Fruit fly (Drosophila melanogaster) whole organism, embryonic: ENCODE measurements around the gene Obp73a.

Experiments used
- Antp ChIP-seq: fragments of 200-800 bp; sonication (Bioruptor generic); optimal IDR thresholded peaks from 3 replicates; lab custom pipeline; 2016; ENCODE audit warnings: missing biosample characterization, missing genetic modification characterization
- B-H2 ChIP-seq: fragments of 200-800 bp; sonication (Bioruptor generic); optimal IDR thresholded peaks from 2 replicates; lab custom pipeline; 2018; ENCODE audit warnings: missing biosample characterization, mild to moderate bottlenecking, missing genetic modification characterization
- Bgb ChIP-seq: fragments of 200-800 bp; sonication (Bioruptor generic); IDR thresholded peaks from 2 replicates; pipeline ENCODE4 v1.3.6; 2022; ENCODE audit warnings: missing biosample characterization, missing genetic modification characterization; ENCODE audit not compliant: partially characterized antibody
- BtbVII ChIP-seq: fragments of 200-800 bp; sonication (Bioruptor generic); optimal IDR thresholded peaks from 3 replicates; lab custom pipeline; 2017; ENCODE audit warnings: missing biosample characterization, mild to moderate bottlenecking, missing genetic modification characterization
- CG11723 ChIP-seq: fragments of 200-800 bp; sonication (Bioruptor generic); optimal IDR thresholded peaks from 2 replicates; lab custom pipeline; 2017; ENCODE audit warnings: missing biosample characterization, mild to moderate bottlenecking, missing genetic modification characterization
- CG12391 ChIP-seq: fragments of 200-800 bp; sonication (Bioruptor generic); optimal IDR thresholded peaks from 3 replicates; lab custom pipeline; 2018; ENCODE audit warnings: missing biosample characterization, mild to moderate bottlenecking, missing genetic modification characterization, moderate library complexity
- CG13287 ChIP-seq: fragments of 200-800 bp; sonication (Bioruptor generic); IDR thresholded peaks from 2 replicates; pipeline ENCODE4 v1.3.6; 2022; ENCODE audit warnings: missing biosample characterization, missing genetic modification characterization; ENCODE audit not compliant: partially characterized antibody
- CG14441 ChIP-seq: fragments of 200-800 bp; sonication (Bioruptor generic); IDR thresholded peaks from 2 replicates; pipeline ENCODE4 v1.3.6; 2022; ENCODE audit warnings: missing biosample characterization, missing genetic modification characterization
- CG1602 ChIP-seq: fragments of 200-800 bp; sonication (Bioruptor generic); optimal IDR thresholded peaks from 3 replicates; lab custom pipeline; 2016; ENCODE audit warnings: missing biosample characterization, missing genetic modification characterization
- CG16813 ChIP-seq: fragments of 200-800 bp; sonication (Bioruptor generic); IDR thresholded peaks from 3 replicates; pipeline ENCODE4 v1.3.6; 2022; ENCODE audit warnings: missing biosample characterization, missing genetic modification characterization; ENCODE audit not compliant: partially characterized antibody
- CG17568 ChIP-seq: fragments of 200-800 bp; sonication (Bioruptor generic); optimal IDR thresholded peaks from 2 replicates; lab custom pipeline; 2018; ENCODE audit warnings: missing biosample characterization, mild to moderate bottlenecking, missing genetic modification characterization, moderate library complexity
- CG17912 ChIP-seq: fragments of 200-800 bp; sonication (Bioruptor generic); optimal IDR thresholded peaks from 2 replicates; lab custom pipeline; 2018; ENCODE audit warnings: missing biosample characterization, mild to moderate bottlenecking, missing genetic modification characterization
- CG18262 ChIP-seq: fragments of 200-800 bp; optimal IDR thresholded peaks from 3 replicates; lab custom pipeline; 2019; ENCODE audit warnings: missing biosample characterization, mild to moderate bottlenecking, missing genetic modification characterization, moderate library complexity
- CG18599 ChIP-seq: fragments of 200-800 bp; sonication (Bioruptor generic); optimal IDR thresholded peaks from 3 replicates; lab custom pipeline; 2017; ENCODE audit warnings: missing biosample characterization, missing genetic modification characterization, mild to moderate bottlenecking, moderate library complexity, missing genetic modification reagents
- CG4360 ChIP-seq: fragments of 200-800 bp; sonication (Bioruptor generic); IDR thresholded peaks from 2 replicates; pipeline ENCODE4 v1.3.6; 2022; ENCODE audit warnings: missing biosample characterization, missing genetic modification characterization
- CG43689 ChIP-seq: fragments of 200-800 bp; sonication (Bioruptor generic); IDR thresholded peaks from 2 replicates; pipeline ENCODE4 v1.3.6; 2022; ENCODE audit warnings: missing biosample characterization, missing genetic modification characterization
- CG4404 ChIP-seq: fragments of 200-800 bp; sonication (Bioruptor generic); IDR thresholded peaks from 2 replicates; pipeline ENCODE4 v1.3.6; 2022; ENCODE audit warnings: missing biosample characterization, missing genetic modification characterization
- CG4854 ChIP-seq: fragments of 200-800 bp; sonication (Bioruptor generic); optimal IDR thresholded peaks from 2 replicates; lab custom pipeline; 2016; ENCODE audit warnings: missing biosample characterization, missing genetic modification characterization, inconsistent platforms
- CG6765 ChIP-seq: fragments of 200-800 bp; sonication (Bioruptor generic); optimal IDR thresholded peaks from 3 replicates; lab custom pipeline; 2017; ENCODE audit warnings: missing biosample characterization, mild to moderate bottlenecking, missing genetic modification characterization
- CG8290 ChIP-seq, 3 experiments: fragments of 200-800 bp; sonication (Bioruptor generic); optimal IDR thresholded peaks; 2 replicates each; lab custom pipeline; 2016 to 2019; ENCODE audit warnings: missing biosample characterization in 3 of 3, missing genetic modification characterization in 3 of 3, mild to moderate bottlenecking in 2 of 3, moderate library complexity in 1 of 3
- CG9932 ChIP-seq: fragments of 200-800 bp; sonication (Bioruptor generic); IDR thresholded peaks from 2 replicates; pipeline ENCODE4 v1.3.6; 2022; ENCODE audit warnings: missing biosample characterization, missing genetic modification characterization
- CTCF ChIP-seq: fragments of 200-800 bp; sonication (Bioruptor generic); optimal IDR thresholded peaks from 2 replicates; lab custom pipeline; 2017; ENCODE audit warnings: missing biosample characterization, mild to moderate bottlenecking, missing genetic modification characterization, moderate library complexity
- CkIIα-i1 ChIP-seq: fragments of 200-800 bp; sonication (Bioruptor generic); IDR thresholded peaks from 2 replicates; pipeline ENCODE4 v1.3.6; 2022; ENCODE audit warnings: missing biosample characterization, missing genetic modification characterization
- D19B ChIP-seq: fragments of 200-800 bp; sonication (Bioruptor generic); optimal IDR thresholded peaks from 2 replicates; lab custom pipeline; 2017; ENCODE audit warnings: missing biosample characterization, mild to moderate bottlenecking, missing genetic modification characterization
- Fer3 ChIP-seq: fragments of 200-800 bp; sonication (Bioruptor generic); optimal IDR thresholded peaks from 2 replicates; lab custom pipeline; 2018; ENCODE audit warnings: missing biosample characterization, mild to moderate bottlenecking, missing genetic modification characterization, moderate library complexity
- Gsc ChIP-seq: fragments of 200-800 bp; sonication (Bioruptor generic); IDR thresholded peaks from 2 replicates; pipeline ENCODE4 v1.3.6; 2022; ENCODE audit warnings: missing biosample characterization, missing genetic modification characterization
- Hr78 ChIP-seq, 2 experiments: fragments of 200-800 bp in 1 of 2; fragments of >200 bp in 1 of 2; sonication (Bioruptor generic) in 1 of 2; optimal IDR thresholded peaks; 2 replicates each; lab custom pipeline; 2017 to 2019; ENCODE audit warnings: missing biosample characterization in 2 of 2, missing genetic modification characterization in 2 of 2, mild to moderate bottlenecking in 1 of 2, moderate library complexity in 1 of 2
- NC2α ChIP-seq: fragments of 200-800 bp; sonication (Bioruptor generic); optimal IDR thresholded peaks from 2 replicates; lab custom pipeline; 2016; ENCODE audit warnings: missing biosample characterization, missing genetic modification characterization
- Rfx ChIP-seq: fragments of 200-800 bp; sonication (Bioruptor generic); IDR thresholded peaks from 2 replicates; pipeline ENCODE4 v1.3.6; 2022; ENCODE audit warnings: missing biosample characterization, missing genetic modification characterization
- Taf1 ChIP-seq: fragments of 200-800 bp; sonication (Bioruptor generic); IDR thresholded peaks from 2 replicates; pipeline ENCODE4 v1.3.6; 2022; ENCODE audit warnings: missing biosample characterization, missing genetic modification characterization
- Xbp1 ChIP-seq: fragments of 200-800 bp; sonication (Bioruptor generic); optimal IDR thresholded peaks from 3 replicates; lab custom pipeline; 2016; ENCODE audit warnings: missing biosample characterization, mild to moderate bottlenecking, missing genetic modification characterization
- ab ChIP-seq: fragments of 200-800 bp; sonication (Bioruptor generic); optimal IDR thresholded peaks from 2 replicates; lab custom pipeline; 2016; ENCODE audit warnings: missing biosample characterization, missing genetic modification characterization
- az2 ChIP-seq: fragments of 200-800 bp; sonication (Bioruptor generic); optimal IDR thresholded peaks from 3 replicates; lab custom pipeline; 2016; ENCODE audit warnings: missing biosample characterization, missing genetic modification characterization
- bab2 ChIP-seq: fragments of 200-800 bp; sonication (Bioruptor generic); optimal IDR thresholded peaks from 2 replicates; lab custom pipeline; 2016; ENCODE audit warnings: missing biosample characterization, missing genetic modification characterization
- bbx ChIP-seq: fragments of 200-800 bp; sonication (Bioruptor generic); IDR thresholded peaks from 2 replicates; pipeline ENCODE4 v1.3.6; 2022; ENCODE audit warnings: missing biosample characterization, missing genetic modification characterization; ENCODE audit not compliant: partially characterized antibody
- chinmo ChIP-seq: fragments of 200-800 bp; sonication (Bioruptor generic); IDR thresholded peaks from 4 replicates; pipeline ENCODE4 v1.3.6; 2022; ENCODE audit warnings: missing biosample characterization, missing genetic modification characterization; ENCODE audit not compliant: partially characterized antibody
- da ChIP-seq: fragments of 200-800 bp; sonication (Bioruptor generic); optimal IDR thresholded peaks from 2 replicates; lab custom pipeline; 2016; ENCODE audit warnings: missing biosample characterization, missing genetic modification characterization
- hkb ChIP-seq, 2 experiments: fragments of 200-800 bp in 1 of 2; fragments of >200 bp in 1 of 2; sonication (Bioruptor generic) in 1 of 2; IDR thresholded peaks in 1 of 2; optimal IDR thresholded peaks in 1 of 2; 2 replicates each; pipeline versions ENCODE4 v1.3.6 to Lab custom; 2017 to 2022; ENCODE audit warnings: missing biosample characterization in 1 of 2, missing genetic modification characterization in 1 of 2
- inv ChIP-seq: fragments of 200-800 bp; sonication (Bioruptor generic); IDR thresholded peaks from 2 replicates; pipeline ENCODE4 v1.3.6; 2022; ENCODE audit warnings: missing biosample characterization, missing genetic modification characterization; ENCODE audit not compliant: partially characterized antibody
- kah ChIP-seq: fragments of 200-800 bp; sonication (Bioruptor generic); optimal IDR thresholded peaks from 2 replicates; lab custom pipeline; 2018; ENCODE audit warnings: missing biosample characterization, mild to moderate bottlenecking, missing genetic modification characterization
- kay ChIP-seq: fragments of 200-800 bp; sonication (Bioruptor generic); optimal IDR thresholded peaks from 2 replicates; lab custom pipeline; 2016; ENCODE audit warnings: missing biosample characterization, missing genetic modification characterization
- pita ChIP-seq: fragments of 200-800 bp; sonication (Bioruptor generic); optimal IDR thresholded peaks from 2 replicates; lab custom pipeline; 2017; ENCODE audit warnings: missing biosample characterization, mild to moderate bottlenecking, missing genetic modification characterization
- prd ChIP-seq, 3 experiments: fragments of >200 bp in 2 of 3; fragments of 200-800 bp in 1 of 3; sonication (Bioruptor generic) in 1 of 3; optimal IDR thresholded peaks in 2 of 3; IDR thresholded peaks in 1 of 3; 2 replicates in 2 of 3; 3 replicates in 1 of 3; pipeline versions ENCODE4 v1.3.6 to Lab custom; 2017 to 2022; ENCODE audit warnings: missing biosample characterization in 1 of 3, missing genetic modification characterization in 1 of 3
- pros ChIP-seq: fragments of 200-800 bp; sonication (Bioruptor generic); optimal IDR thresholded peaks from 3 replicates; lab custom pipeline; 2019; ENCODE audit warnings: missing biosample characterization, mild to moderate bottlenecking, missing genetic modification characterization, moderate library complexity
- row ChIP-seq: fragments of 200-800 bp; sonication (Bioruptor generic); IDR thresholded peaks from 3 replicates; pipeline ENCODE4 v1.3.6; 2022; ENCODE audit warnings: missing biosample characterization, missing genetic modification characterization
- scrt ChIP-seq: fragments of 200-800 bp; sonication (Bioruptor generic); optimal IDR thresholded peaks from 2 replicates; lab custom pipeline; 2018; ENCODE audit warnings: missing biosample characterization, mild to moderate bottlenecking, missing genetic modification characterization, moderate library complexity
- sens-2 ChIP-seq: fragments of 200-800 bp; sonication (Bioruptor generic); IDR thresholded peaks from 2 replicates; pipeline ENCODE4 v1.3.6; 2022; ENCODE audit warnings: missing biosample characterization, missing genetic modification characterization
- so ChIP-seq: fragments of 200-800 bp; sonication (Bioruptor generic); IDR thresholded peaks from 3 replicates; pipeline ENCODE4 v1.3.6; 2022; ENCODE audit warnings: missing biosample characterization, missing genetic modification characterization
- ssp ChIP-seq: fragments of 200-800 bp; sonication (Bioruptor generic); IDR thresholded peaks from 2 replicates; pipeline ENCODE4 v1.3.6; 2022; ENCODE audit warnings: missing biosample characterization, missing genetic modification characterization
- toy ChIP-seq: fragments of 200-800 bp; sonication (Bioruptor generic); IDR thresholded peaks from 2 replicates; pipeline ENCODE4 v1.3.6; 2022; ENCODE audit warnings: missing biosample characterization, missing genetic modification characterization

The Obp73a gene

DNA sequence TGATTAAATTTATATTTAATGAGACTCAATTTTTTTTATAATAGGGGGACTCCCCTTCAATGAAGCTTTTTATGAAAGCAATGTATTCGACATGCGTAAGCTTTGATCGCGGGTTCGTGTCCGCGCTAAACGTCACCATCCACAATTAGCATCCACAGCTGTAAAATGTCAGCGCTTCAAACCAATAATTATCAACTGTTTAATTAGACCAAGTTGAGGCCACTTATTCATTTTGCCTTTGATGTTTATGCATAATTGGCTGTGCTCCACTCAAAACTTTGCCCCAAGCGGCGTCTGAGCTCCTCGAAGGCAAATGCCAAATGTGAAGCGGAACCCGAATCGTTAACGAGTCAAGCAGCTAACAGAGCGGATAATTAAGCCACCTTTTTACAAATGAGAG, 41.4 kb downstream of the Obp73a start (continued):
- TF ChIP-seq CG16813 (GFP tag; lab: Robert Waterston, UW) (peak; percentile 26; the same call in 1 of the 3 replicates), prd (optimal IDR thresholded peaks at IDR 0.05; lab: Kevin White, UChicago) (no peak), prd (GFP tag; IDR thresholded peaks at IDR 0.05; lab: Robert Waterston, UW) (no peak), BtbVII (no peak), sens-2 (GFP tag; lab: Robert Waterston, UW) (no peak), D19B (GFP tag; lab: Kevin White, UChicago) (no peak), Taf1 (GFP tag; lab: Robert Waterston, UW) (no peak), bab2 (GFP tag; lab: Kevin White, UChicago) (no peak), Gsc (GFP tag; lab: Robert Waterston, UW) (no peak), CG8290 (GFP tag; optimal IDR thresholded peaks at IDR 0.05; lab: Kevin White, UChicago) (no peak), CG8290 (tag; optimal IDR thresholded peaks at IDR 0.05; lab: Kevin White, UChicago) (peak in 1 of 2 experiments; percentile 37), CG1602 (GFP tag; lab: Kevin White, UChicago) (no peak), hkb (optimal IDR thresholded peaks at IDR 0.05; lab: Kevin White, UChicago) (no peak), hkb (GFP tag; IDR thresholded peaks at IDR 0.05; lab: Robert Waterston, UW) (no peak), Xbp1 (GFP tag; lab: Kevin White, UChicago) (no peak), pita (GFP tag; lab: Kevin White, UChicago) (peak; percentile 50), inv (no peak), CG18262 (tag; lab: Kevin White, UChicago) (no peak), CkIIα-i1 (GFP tag; lab: Robert Waterston, UW) (no peak), Hr78 (GFP tag; optimal IDR thresholded peaks at IDR 0.05; lab: Kevin White, UChicago) (no peak), CG14441 (GFP tag; lab: Robert Waterston, UW) (no peak), CG17568 (GFP tag; lab: Kevin White, UChicago) (no peak), CG9932 (GFP tag; lab: Robert Waterston, UW) (no peak; the same call in 1 of the 2 replicates), NC2α (GFP tag; lab: Kevin White, UChicago) (no peak), CG13287 (GFP tag; lab: Robert Waterston, UW) (peak; percentile 55; the same call in 1 of the 2 replicates), Antp (no peak), CG4360 (no peak), kah (GFP tag; lab: Kevin White, UChicago) (no peak), CG43689 (GFP tag; lab: Robert Waterston, UW) (no peak), CG12391 (no peak), kay (GFP tag; lab: Kevin White, UChicago) (no peak), Bgb (GFP tag; lab: Robert Waterston, UW) (peak; percentile 46; the same call in 1 of the 2 replicates), CG6765 (GFP tag; lab: Kevin White, UChicago) (no peak), CG4404 (GFP tag; lab: Robert Waterston, UW) (no peak), so (no peak), da (GFP tag; lab: Kevin White, UChicago) (no peak), bbx (GFP tag; lab: Robert Waterston, UW) (0 out of 2 replicates have a peak, but pooled peaks have one; percentile 18), CG18599 (GFP tag; lab: Kevin White, UChicago) (no peak), scrt (GFP tag; lab: Kevin White, UChicago) (no peak), pros (peak; percentile 8), Fer3 (no peak), chinmo (GFP tag; lab: Robert Waterston, UW) (peak; percentile 89; the same call in 2 of the 4 replicates), ssp (GFP tag; lab: Robert Waterston, UW) (no peak), B-H2 (GFP tag; lab: Kevin White, UChicago) (peak; percentile 9), Rfx (GFP tag; lab: Robert Waterston, UW) (no peak), CTCF (GFP tag; lab: Kevin White, UChicago) (peak; percentile 76), CG17912 (GFP tag; lab: Kevin White, UChicago) (peak; percentile 13), CG11723 (GFP tag; lab: Kevin White, UChicago) (no peak), CG4854 (GFP tag; lab: Kevin White, UChicago) (no peak), row (no peak), toy (GFP tag; lab: Robert Waterston, UW) (no peak), ab (GFP tag; lab: Kevin White, UChicago) (no peak), az2 (GFP tag; lab: Kevin White, UChicago) (no peak)
